Fruit fly (Drosophila melanogaster): ENCODE measurements around the gene CG7514.

DNA sequence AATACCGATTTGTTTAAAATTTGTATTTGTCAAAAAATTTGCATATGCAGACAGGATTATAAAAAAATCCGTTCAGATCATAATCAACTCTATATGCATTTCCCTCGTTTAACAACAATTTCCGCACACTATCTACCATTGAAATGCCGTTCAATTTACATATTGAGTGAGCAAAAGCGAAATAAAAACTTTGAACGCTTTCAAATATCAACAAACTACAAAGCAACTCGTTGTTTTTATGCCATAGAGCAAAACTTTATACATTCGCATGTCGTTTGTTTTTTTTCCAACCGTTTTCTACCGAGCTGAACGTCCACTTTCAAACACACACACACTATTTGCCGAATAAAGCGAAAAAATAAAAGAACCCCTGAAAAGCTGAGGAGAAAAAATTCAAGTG lies 40.6 kb downstream of the CG7514 start, which contains the start of gene TTLL1B:
- TF ChIP-seq pan (optimal IDR thresholded peaks at IDR 0.05) (no peak), psq (optimal IDR thresholded peaks at IDR 0.05) (no peak), usp (GFP tag; optimal IDR thresholded peaks at IDR 0.05) (no peak), CG8478 (optimal IDR thresholded peaks at IDR 0.05) (no peak), EcR (GFP tag; optimal IDR thresholded peaks at IDR 0.05) (no peak)

Data from whole organism.